Worm (Caenorhabditis elegans) whole organism, L2 larva: ENCODE data around the gene Y51A2A.5.

Experiments used
- nhr-12 ChIP-seq: fragments of 150-350 bp; optimal IDR thresholded peaks from 2 replicates; lab custom pipeline; 2014; ENCODE audit warnings: missing biosample characterization, missing genetic modification characterization
- sma-9 ChIP-seq, 2 experiments: fragments of 150-350 bp in 1 of 2; sonication (generic microtip) in 1 of 2; optimal IDR thresholded peaks; 2 replicates each; lab custom pipeline; 2014 to 2016; ENCODE audit warnings: missing genetic modification characterization in 2 of 2, mild to moderate bottlenecking in 1 of 2, missing biosample characterization in 1 of 2, missing compliant biosample characterization in 1 of 2, missing genetic modification reagents in 1 of 2, moderate library complexity in 1 of 2
- snpc-4 ChIP-seq: fragments of 150-350 bp; optimal IDR thresholded peaks from 2 replicates; lab custom pipeline; 2014; ENCODE audit warnings: missing biosample characterization, missing genetic modification characterization
- unc-39 ChIP-seq: fragments of 150-350 bp; optimal IDR thresholded peaks from 2 replicates; lab custom pipeline; 2014; ENCODE audit warnings: missing biosample characterization, missing genetic modification characterization
- unc-62 ChIP-seq: fragments of 150-350 bp; optimal IDR thresholded peaks from 2 replicates; lab custom pipeline; 2014; ENCODE audit warnings: missing biosample characterization, missing genetic modification reagents, missing genetic modification characterization
- ztf-11 ChIP-seq: sonication (generic microtip); optimal IDR thresholded peaks from 2 replicates; lab custom pipeline; 2017; ENCODE audit warnings: missing biosample characterization, missing genetic modification characterization

- TF ChIP-seq snpc-4 = no peak
- no peak for TF ChIP-seq nhr-12
- no peak for TF ChIP-seq sma-9 (GFP tag; optimal IDR thresholded peaks at IDR 0.05; lab: Kevin White, UChicago)
- TF ChIP-seq sma-9 (tag; optimal IDR thresholded peaks at IDR 0.05; lab: Kevin White, UChicago) = no peak
- no peak for TF ChIP-seq unc-39 (tag; lab: Kevin White, UChicago)
- no peak for TF ChIP-seq ztf-11 (tag; lab: Kevin White, UChicago)
- TF ChIP-seq unc-62 (GFP tag; lab: Kevin White, UChicago) = no peak
Measured at ce11 chrV:18337643-18338042, 39.0 kb downstream of the Y51A2A.5 start.
